Worm (Caenorhabditis elegans) whole organism, L1 larva: ENCODE results near the gene tag-250.
A peak's percentile ranks its signal among the peaks of the same experiment; 100 is the strongest.

ENCODE experiments used
- C04F5.9 ChIP-seq: sonication (generic microtip); optimal IDR thresholded peaks from 2 replicates; lab custom pipeline; 2016; ENCODE audit warnings: missing genetic modification characterization, missing compliant biosample characterization
- C34B4.2 ChIP-seq: sonication (generic microtip); optimal IDR thresholded peaks from 2 replicates; lab custom pipeline; 2017; ENCODE audit warnings: mild to moderate bottlenecking, missing genetic modification characterization, missing compliant biosample characterization
- F16B12.6 ChIP-seq: fragments of 150-350 bp; optimal IDR thresholded peaks from 2 replicates; lab custom pipeline; 2014; ENCODE audit warnings: missing biosample characterization, missing genetic modification characterization
- aha-1 ChIP-seq: fragments of 150-350 bp; optimal IDR thresholded peaks from 2 replicates; lab custom pipeline; 2014; ENCODE audit warnings: missing biosample characterization, missing genetic modification characterization
- alr-1 ChIP-seq: fragments of 200-800 bp; sonication (Bioruptor generic); optimal IDR thresholded peaks from 2 replicates; lab custom pipeline; 2018; ENCODE audit warnings: borderline replicate concordance, mild to moderate bottlenecking, missing genetic modification characterization, missing compliant biosample characterization
- ama-1 ChIP-seq: fragments of 150-350 bp; optimal IDR thresholded peaks from 2 replicates; lab custom pipeline; 2014
- ceh-63 ChIP-seq: fragments of 200-800 bp; sonication (Bioruptor generic); optimal IDR thresholded peaks from 2 replicates; lab custom pipeline; 2018; ENCODE audit warnings: mild to moderate bottlenecking, missing genetic modification characterization, missing compliant biosample characterization
- ceh-82 ChIP-seq, 3 experiments: fragments of 150-350 bp in 1 of 3; sonication (generic microtip) in 2 of 3; optimal IDR thresholded peaks; 2 replicates each; lab custom pipeline; 2014 to 2017; ENCODE audit warnings: missing biosample characterization in 3 of 3, missing genetic modification characterization in 3 of 3
- ces-1 ChIP-seq: fragments of 150-350 bp; optimal IDR thresholded peaks from 2 replicates; lab custom pipeline; 2014; ENCODE audit warnings: missing biosample characterization, missing genetic modification reagents, missing genetic modification characterization
- dpl-1 ChIP-seq, 3 experiments: fragments of 150-350 bp in 2 of 3; sonication (generic microtip) in 1 of 3; optimal IDR thresholded peaks; 2 replicates each; lab custom pipeline; 2014 to 2017; ENCODE audit warnings: missing biosample characterization in 3 of 3, missing genetic modification characterization in 3 of 3, missing genetic modification reagents in 3 of 3
- dsc-1 ChIP-seq: sonication (generic microtip); optimal IDR thresholded peaks from 2 replicates; lab custom pipeline; 2016; ENCODE audit warnings: mild to moderate bottlenecking, missing genetic modification characterization, missing compliant biosample characterization
- efl-1 ChIP-seq, 4 experiments: fragments of 150-350 bp; optimal IDR thresholded peaks in 3 of 4; peaks in 1 of 4; 1 replicate in 1 of 4; 2 replicates in 3 of 4; lab custom pipeline; 2014; ENCODE audit warnings: missing biosample characterization in 2 of 4, missing genetic modification characterization in 2 of 4, missing genetic modification reagents in 2 of 4
- egl-13 ChIP-seq: sonication (generic microtip); optimal IDR thresholded peaks from 2 replicates; lab custom pipeline; 2016; ENCODE audit warnings: missing genotype, missing genetic modification reagents, missing genetic modification characterization, missing compliant biosample characterization
- egl-27 ChIP-seq, 2 experiments: fragments of 150-350 bp in 1 of 2; sonication (generic microtip); optimal IDR thresholded peaks; 3 replicates each; lab custom pipeline; 2017 to 2018; ENCODE audit warnings: missing biosample characterization in 2 of 2, missing genetic modification characterization in 2 of 2, missing genetic modification reagents in 2 of 2
- elt-2 ChIP-seq: sonication (generic microtip); optimal IDR thresholded peaks from 2 replicates; lab custom pipeline; 2016; ENCODE audit warnings: missing genetic modification characterization, mild to moderate bottlenecking, inconsistent platforms, missing compliant biosample characterization, missing genetic modification reagents
- elt-3 ChIP-seq, 6 experiments: fragments of 150-350 bp in 1 of 6; sonication (generic microtip); optimal IDR thresholded peaks; 2 replicates each; lab custom pipeline; 2017 to 2018; ENCODE audit warnings: missing biosample characterization in 6 of 6, missing genetic modification characterization in 6 of 6, inconsistent platforms in 1 of 6
- ets-5 ChIP-seq: fragments of 200-800 bp; sonication (Bioruptor generic); IDR thresholded peaks from 2 replicates; pipeline ENCODE4 v1.3.6; 2022; ENCODE audit warnings: missing genetic modification characterization, missing compliant biosample characterization
- fkh-8 ChIP-seq: sonication (generic microtip); optimal IDR thresholded peaks from 2 replicates; lab custom pipeline; 2016; ENCODE audit warnings: mild to moderate bottlenecking, missing genetic modification characterization, missing compliant biosample characterization
- grh-1 ChIP-seq: fragments of 200-800 bp; sonication (Bioruptor generic); IDR thresholded peaks from 2 replicates; pipeline ENCODE4 v1.3.6; 2022; ENCODE audit warnings: missing genetic modification reagents, missing genetic modification characterization, missing compliant biosample characterization
- hlh-17 ChIP-seq: fragments of 200-800 bp; sonication (Bioruptor generic); optimal IDR thresholded peaks from 2 replicates; lab custom pipeline; 2018; ENCODE audit warnings: missing genetic modification characterization, mild to moderate bottlenecking, missing compliant biosample characterization, moderate library complexity, borderline replicate concordance
- hlh-4 ChIP-seq: sonication (generic microtip); optimal IDR thresholded peaks from 2 replicates; lab custom pipeline; 2016; ENCODE audit warnings: mild to moderate bottlenecking, missing genetic modification characterization, missing compliant biosample characterization
- hpl-2 ChIP-seq: fragments of 150-350 bp; optimal IDR thresholded peaks from 2 replicates; lab custom pipeline; 2014; ENCODE audit warnings: missing biosample characterization, missing genetic modification reagents, missing genetic modification characterization
- lin-35 ChIP-seq, 2 experiments: fragments of 150-350 bp; optimal IDR thresholded peaks; 2 replicates each; lab custom pipeline; 2014; ENCODE audit warnings: missing biosample characterization in 2 of 2, missing genetic modification characterization in 2 of 2, missing genetic modification reagents in 2 of 2
- lsy-2 ChIP-seq, 2 experiments: fragments of 150-350 bp; optimal IDR thresholded peaks; 2 replicates each; lab custom pipeline; 2014; ENCODE audit warnings: missing biosample characterization in 2 of 2, missing genetic modification characterization in 2 of 2
- mab-9 ChIP-seq: fragments of 200-800 bp; sonication (Bioruptor generic); IDR thresholded peaks from 2 replicates; pipeline ENCODE4 v1.3.6; 2022; ENCODE audit warnings: missing genetic modification reagents, missing genetic modification characterization, missing compliant biosample characterization
- mep-1 ChIP-seq: fragments of 150-350 bp; optimal IDR thresholded peaks from 2 replicates; lab custom pipeline; 2014; ENCODE audit warnings: missing biosample characterization, missing genetic modification characterization
- nhr-20 ChIP-seq: sonication (generic microtip); optimal IDR thresholded peaks from 2 replicates; lab custom pipeline; 2016; ENCODE audit warnings: mild to moderate bottlenecking, missing genetic modification characterization, missing compliant biosample characterization
- nhr-47 ChIP-seq: sonication (generic microtip); optimal IDR thresholded peaks from 2 replicates; lab custom pipeline; 2016; ENCODE audit warnings: mild to moderate bottlenecking, missing genetic modification characterization, moderate library complexity, missing compliant biosample characterization
- nhr-71 ChIP-seq: sonication (generic microtip); optimal IDR thresholded peaks from 2 replicates; lab custom pipeline; 2016; ENCODE audit warnings: mild to moderate bottlenecking, missing genetic modification characterization, moderate library complexity, missing compliant biosample characterization
- nhr-77 ChIP-seq: fragments of 150-350 bp; optimal IDR thresholded peaks from 2 replicates; lab custom pipeline; 2014; ENCODE audit warnings: missing biosample characterization, missing genetic modification characterization
- nhr-84 ChIP-seq: sonication (generic microtip); optimal IDR thresholded peaks from 2 replicates; lab custom pipeline; 2017; ENCODE audit warnings: missing biosample characterization, missing genetic modification characterization
- nhr-85 ChIP-seq: sonication (generic microtip); peaks from one replicate; lab custom pipeline; 2016; ENCODE audit warnings: missing genetic modification characterization, inconsistent platforms, missing compliant biosample characterization
- nhr-90 ChIP-seq: sonication (generic microtip); optimal IDR thresholded peaks from 2 replicates; lab custom pipeline; 2016; ENCODE audit warnings: mild to moderate bottlenecking, missing genetic modification characterization, missing compliant biosample characterization; ENCODE audit not compliant: poor library complexity
- snpc-4 ChIP-seq: fragments of 150-350 bp; optimal IDR thresholded peaks from 2 replicates; lab custom pipeline; 2014; ENCODE audit warnings: missing biosample characterization, missing genetic modification characterization
- sox-4 ChIP-seq: sonication (generic microtip); optimal IDR thresholded peaks from 2 replicates; lab custom pipeline; 2016; ENCODE audit warnings: missing genetic modification characterization, missing compliant biosample characterization
- swsn-7 ChIP-seq: sonication (generic microtip); optimal IDR thresholded peaks from 2 replicates; lab custom pipeline; 2016; ENCODE audit warnings: missing genetic modification characterization, missing compliant biosample characterization
- tbx-2 ChIP-seq: sonication (generic microtip); optimal IDR thresholded peaks from 2 replicates; lab custom pipeline; 2016; ENCODE audit warnings: missing genetic modification characterization, missing compliant biosample characterization
- tlp-1 ChIP-seq: fragments of 150-350 bp; optimal IDR thresholded peaks from 2 replicates; lab custom pipeline; 2014; ENCODE audit warnings: missing biosample characterization, missing genetic modification characterization
- unc-130 ChIP-seq: fragments of 150-350 bp; optimal IDR thresholded peaks from 2 replicates; lab custom pipeline; 2017; ENCODE audit warnings: missing biosample characterization, missing genetic modification characterization, inconsistent platforms
- unc-30 ChIP-seq: sonication (generic microtip); optimal IDR thresholded peaks from 2 replicates; lab custom pipeline; 2017; ENCODE audit warnings: missing biosample characterization, missing genetic modification characterization
- unc-86 ChIP-seq: sonication (generic microtip); optimal IDR thresholded peaks from 2 replicates; lab custom pipeline; 2016; ENCODE audit warnings: missing genetic modification characterization, missing compliant biosample characterization
- unc-98 ChIP-seq: fragments of 200-800 bp; sonication (Bioruptor generic); IDR thresholded peaks from 2 replicates; pipeline ENCODE4 v1.3.6; 2022; ENCODE audit warnings: missing genetic modification characterization, missing compliant biosample characterization
- ztf-11 ChIP-seq, 2 experiments: sonication (generic microtip); optimal IDR thresholded peaks; 2 replicates each; lab custom pipeline; 2016 to 2017; ENCODE audit warnings: missing genetic modification characterization in 2 of 2, missing biosample characterization in 1 of 2, missing compliant biosample characterization in 1 of 2

Gene tag-250

ce11 chrIII:7894724-7895123 lies 30.0 kb downstream of the tag-250 start, which contains the start of gene ZK688.4 (continued):
- TF ChIP-seq tbx-2 (tag; lab: Kevin White, UChicago) = no peak
- TF ChIP-seq, all 84 proteins: peak for 0

ce11 chrIII:7893224-7893623 lies 31.5 kb downstream of the tag-250 start:
- TF ChIP-seq sox-4 (no peak), tbx-2 (tag; lab: Kevin White, UChicago) (no peak), hpl-2 (GFP tag; lab: Kevin White, UChicago) (no peak), elt-2 (tag; lab: Kevin White, UChicago) (no peak), fkh-8 (tag; lab: Kevin White, UChicago) (peak; percentile 27), unc-30 (tag; lab: Kevin White, UChicago) (no peak), snpc-4 (tag; lab: Kevin White, UChicago) (no peak), efl-1 (optimal IDR thresholded peaks at IDR 0.05; lab: Kevin White, UChicago) (no peak), efl-1 (GFP tag; optimal IDR thresholded peaks at IDR 0.05 in 1 of 2; lab: Kevin White, UChicago) (peak in 1 of 2 experiments; percentile 54)

- no peak for TF ChIP-seq C04F5.9 (tag; lab: Kevin White, UChicago)
- TF ChIP-seq egl-13 (tag; lab: Kevin White, UChicago) = no peak
- no peak for TF ChIP-seq ets-5 (GFP tag; lab: Robert Waterston, UW)
- TF ChIP-seq alr-1 (tag; lab: Kevin White, UChicago) = no peak
- no peak for TF ChIP-seq nhr-84 (tag; lab: Kevin White, UChicago)
- TF ChIP-seq egl-27 (tag; optimal IDR thresholded peaks at IDR 0.05; lab: Kevin White, UChicago) = no peak
- no peak for TF ChIP-seq aha-1 (tag; lab: Kevin White, UChicago)
- TF ChIP-seq ceh-82 (tag; optimal IDR thresholded peaks at IDR 0.05; lab: Kevin White, UChicago) = no peak
- no peak for TF ChIP-seq tlp-1
- no peak for TF ChIP-seq hlh-4 (tag; lab: Kevin White, UChicago)
- TF ChIP-seq nhr-90 (tag; lab: Kevin White, UChicago) = no peak
- TF ChIP-seq unc-130 (tag; lab: Kevin White, UChicago) = no peak
- TF ChIP-seq ces-1 (GFP tag; lab: Kevin White, UChicago) = no peak
- no peak for TF ChIP-seq elt-3 (tag; optimal IDR thresholded peaks at IDR 0.05; lab: Kevin White, UChicago)
- TF ChIP-seq, all 84 proteins: peak for 0
Observed at ce11 chrIII:7892333-7892732, 32.4 kb downstream of the tag-250 start.

ce11 chrIII:7891573-7892306 lies 33.0 kb downstream of the tag-250 start, which contains the start of the genes ZK688.5 and fahd-1:
ZK688.5 (minus strand) TSS chrIII:7891623.
fahd-1 (plus strand) TSS chrIII:7892256.
- peak; percentile 70 for TF ChIP-seq nhr-47
- peak; percentile 83 for TF ChIP-seq nhr-71 (tag; lab: Kevin White, UChicago)
- no peak for TF ChIP-seq unc-98 (GFP tag; lab: Robert Waterston, UW)
- no peak for TF ChIP-seq ets-5 (GFP tag; lab: Robert Waterston, UW)
- TF ChIP-seq nhr-84 (tag; lab: Kevin White, UChicago) = no peak
- peak; percentile 70 for TF ChIP-seq mep-1
- no peak for TF ChIP-seq C34B4.2 (tag; lab: Kevin White, UChicago)
- TF ChIP-seq lin-35 (GFP tag; optimal IDR thresholded peaks at IDR 0.05; lab: Kevin White, UChicago) = peak; percentile 70 to 71
- TF ChIP-seq hlh-17 (GFP tag; lab: Kevin White, UChicago) = no peak
- peak; percentile 62 to 77 for TF ChIP-seq lsy-2 (tag; optimal IDR thresholded peaks at IDR 0.05; lab: Kevin White, UChicago)
- peak; percentile 41 for TF ChIP-seq F16B12.6
- peak; percentile 43 to 50 (median 49) for TF ChIP-seq dpl-1 (GFP tag; optimal IDR thresholded peaks at IDR 0.05; lab: Kevin White, UChicago)
- peak; percentile 62 for TF ChIP-seq tbx-2 (tag; lab: Kevin White, UChicago)
- TF ChIP-seq nhr-85 (tag; lab: Kevin White, UChicago) = peak; percentile 79
- no peak for TF ChIP-seq ceh-63 (GFP tag; lab: Kevin White, UChicago)
- TF ChIP-seq fkh-8 (tag; lab: Kevin White, UChicago) = peak; percentile 54
- TF ChIP-seq ceh-82 (tag; optimal IDR thresholded peaks at IDR 0.05; lab: Kevin White, UChicago) = peak; percentile 5 to 80 (median 47)
- no peak for TF ChIP-seq mab-9
- TF ChIP-seq tlp-1 = no peak
- TF ChIP-seq ama-1 (lab: Kevin White, UChicago) = no peak
- peak; percentile 72 for TF ChIP-seq nhr-20 (tag; lab: Kevin White, UChicago)
- TF ChIP-seq dsc-1 (tag; lab: Kevin White, UChicago) = peak; percentile 39
- TF ChIP-seq ztf-11 (tag; optimal IDR thresholded peaks at IDR 0.05; lab: Kevin White, UChicago) = no peak
- TF ChIP-seq grh-1 (GFP tag; lab: Robert Waterston, UW) = no peak
- peak; percentile 49 for TF ChIP-seq nhr-77 (tag; lab: Kevin White, UChicago)
- peak; percentile 49 for TF ChIP-seq nhr-90 (tag; lab: Kevin White, UChicago)
- TF ChIP-seq unc-86 (tag; lab: Kevin White, UChicago) = peak; percentile 34
- no peak for TF ChIP-seq unc-130 (tag; lab: Kevin White, UChicago)
- TF ChIP-seq egl-27 (tag; optimal IDR thresholded peaks at IDR 0.05; lab: Kevin White, UChicago) = no peak
- TF ChIP-seq swsn-7 = peak; percentile 76
